Worm (Caenorhabditis elegans): ENCODE results near the gene srj-25.

srj-25 gene

ce11 chrV:762340-762739 lies 26.3 kb upstream of the srj-25 start, which contains the start of gene srp-2:
srp-2 (plus strand) TSS chrV:762640.
- TF ChIP-seq T22C8.4 (GFP tag; IDR thresholded peaks at IDR 0.05) (no peak), flt-1 (GFP tag; IDR thresholded peaks at IDR 0.05) (no peak), ztf-29 (GFP tag; IDR thresholded peaks at IDR 0.05) (no peak), ztf-23 (GFP tag; IDR thresholded peaks at IDR 0.05) (no peak), klf-2 (GFP tag; conservative IDR thresholded peaks at IDR 0.05) (no peak), cog-1 (tag; optimal IDR thresholded peaks at IDR 0.05) (no peak), tab-1 (GFP tag; IDR thresholded peaks at IDR 0.05) (no peak), ref-1 (GFP tag; conservative IDR thresholded peaks at IDR 0.05) (no peak), med-1 (GFP tag; optimal IDR thresholded peaks at IDR 0.05; ENCODE audit: insufficient read depth) (no peak)

ce11 chrV:761882-762281 lies 25.8 kb upstream of the srj-25 start, which contains the start of gene C05E4.12:
C05E4.12 (minus strand) TSS chrV:761982.
- TF ChIP-seq ztf-23 (GFP tag; IDR thresholded peaks at IDR 0.05) (no peak), ztf-29 (GFP tag; IDR thresholded peaks at IDR 0.05) (no peak), tab-1 (GFP tag; IDR thresholded peaks at IDR 0.05) (no peak), klf-2 (GFP tag; conservative IDR thresholded peaks at IDR 0.05) (no peak), med-1 (GFP tag; optimal IDR thresholded peaks at IDR 0.05; ENCODE audit: insufficient read depth) (no peak), ref-1 (GFP tag; conservative IDR thresholded peaks at IDR 0.05) (no peak), cog-1 (tag; optimal IDR thresholded peaks at IDR 0.05) (no peak)

- TF ChIP-seq ztf-29 (GFP tag; IDR thresholded peaks at IDR 0.05) = no peak
- TF ChIP-seq med-1 (GFP tag; optimal IDR thresholded peaks at IDR 0.05; ENCODE audit: insufficient read depth) = no peak
- no peak for TF ChIP-seq cog-1 (tag; optimal IDR thresholded peaks at IDR 0.05)
- no peak for TF ChIP-seq tab-1 (GFP tag; IDR thresholded peaks at IDR 0.05)
- no peak for TF ChIP-seq ztf-23 (GFP tag; IDR thresholded peaks at IDR 0.05)
- TF ChIP-seq ref-1 (GFP tag; conservative IDR thresholded peaks at IDR 0.05) = no peak
- TF ChIP-seq flt-1 (GFP tag; IDR thresholded peaks at IDR 0.05) = no peak
- no peak for TF ChIP-seq klf-2 (GFP tag; conservative IDR thresholded peaks at IDR 0.05)
- no peak for TF ChIP-seq T22C8.4 (GFP tag; IDR thresholded peaks at IDR 0.05)
Observed at ce11 chrV:761235-761634, 25.2 kb upstream of the srj-25 start, which contains the start of gene C05E4.15. C05E4.15 (minus strand) TSS chrV:761335.

- TF ChIP-seq ztf-29 (GFP tag; IDR thresholded peaks at IDR 0.05) (no peak), T22C8.4 (GFP tag; IDR thresholded peaks at IDR 0.05) (no peak), med-1 (GFP tag; optimal IDR thresholded peaks at IDR 0.05; ENCODE audit: insufficient read depth) (no peak), ztf-23 (GFP tag; IDR thresholded peaks at IDR 0.05) (no peak), ref-1 (GFP tag; conservative IDR thresholded peaks at IDR 0.05) (no peak), flt-1 (GFP tag; IDR thresholded peaks at IDR 0.05) (no peak), cog-1 (tag; optimal IDR thresholded peaks at IDR 0.05) (no peak), tab-1 (GFP tag; IDR thresholded peaks at IDR 0.05) (no peak), klf-2 (GFP tag; conservative IDR thresholded peaks at IDR 0.05) (no peak)
Observed at ce11 chrV:756169-756568, 20.1 kb upstream of the srj-25 start, which contains the start of gene str-20. str-20 (plus strand) TSS chrV:756469.

- no peak for TF ChIP-seq klf-2 (GFP tag; conservative IDR thresholded peaks at IDR 0.05)
- TF ChIP-seq ref-1 (GFP tag; conservative IDR thresholded peaks at IDR 0.05) = no peak
- TF ChIP-seq T22C8.4 (GFP tag; IDR thresholded peaks at IDR 0.05) = no peak
- TF ChIP-seq med-1 (GFP tag; optimal IDR thresholded peaks at IDR 0.05; ENCODE audit: insufficient read depth) = no peak
- no peak for TF ChIP-seq flt-1 (GFP tag; IDR thresholded peaks at IDR 0.05)
- TF ChIP-seq ztf-23 (GFP tag; IDR thresholded peaks at IDR 0.05) = no peak
- no peak for TF ChIP-seq tab-1 (GFP tag; IDR thresholded peaks at IDR 0.05)
- no peak for TF ChIP-seq ztf-29 (GFP tag; IDR thresholded peaks at IDR 0.05)
- no peak for TF ChIP-seq cog-1 (tag; optimal IDR thresholded peaks at IDR 0.05)
Observed at ce11 chrV:752679-753333, 16.7 kb upstream of the srj-25 start, which contains the start of the genes str-262 and srp-1. str-262 (minus strand) TSS chrV:752779. srp-1 (plus strand) TSS chrV:753283.

- no peak for TF ChIP-seq T22C8.4 (GFP tag; IDR thresholded peaks at IDR 0.05)
- TF ChIP-seq ztf-29 (GFP tag; IDR thresholded peaks at IDR 0.05) = no peak
- TF ChIP-seq ref-1 (GFP tag; conservative IDR thresholded peaks at IDR 0.05) = no peak
- no peak for TF ChIP-seq tab-1 (GFP tag; IDR thresholded peaks at IDR 0.05)
- no peak for TF ChIP-seq flt-1 (GFP tag; IDR thresholded peaks at IDR 0.05)
- TF ChIP-seq med-1 (GFP tag; optimal IDR thresholded peaks at IDR 0.05; ENCODE audit: insufficient read depth) = no peak
Observed at ce11 chrV:748044-748443, 12.0 kb upstream of the srj-25 start, which contains the start of gene sri-4. sri-4 (plus strand) TSS chrV:748344.

ce11 chrV:743348-743747 lies 7.3 kb upstream of the srj-25 start, which contains the start of gene str-134:
str-134 (plus strand) TSS chrV:743648.
- TF ChIP-seq med-1 (GFP tag; optimal IDR thresholded peaks at IDR 0.05; ENCODE audit: insufficient read depth) = no peak
- no peak for TF ChIP-seq T22C8.4 (GFP tag; IDR thresholded peaks at IDR 0.05)
- TF ChIP-seq ztf-23 (GFP tag; IDR thresholded peaks at IDR 0.05) = no peak
- TF ChIP-seq ref-1 (GFP tag; conservative IDR thresholded peaks at IDR 0.05) = no peak
- TF ChIP-seq cog-1 (tag; optimal IDR thresholded peaks at IDR 0.05) = no peak
- TF ChIP-seq tab-1 (GFP tag; IDR thresholded peaks at IDR 0.05) = no peak
- TF ChIP-seq klf-2 (GFP tag; conservative IDR thresholded peaks at IDR 0.05) = no peak
- no peak for TF ChIP-seq ztf-29 (GFP tag; IDR thresholded peaks at IDR 0.05)
- TF ChIP-seq flt-1 (GFP tag; IDR thresholded peaks at IDR 0.05) = no peak

ce11 chrV:741820-742219 lies 5.7 kb upstream of the srj-25 start, which contains the start of gene C05E4.7:
C05E4.7 (plus strand) TSS chrV:742120.
- TF ChIP-seq ref-1 (GFP tag; conservative IDR thresholded peaks at IDR 0.05) (no peak), T22C8.4 (GFP tag; IDR thresholded peaks at IDR 0.05) (no peak), tab-1 (GFP tag; IDR thresholded peaks at IDR 0.05) (no peak), ztf-29 (GFP tag; IDR thresholded peaks at IDR 0.05) (no peak), cog-1 (tag; optimal IDR thresholded peaks at IDR 0.05) (no peak), ztf-23 (GFP tag; IDR thresholded peaks at IDR 0.05) (no peak), flt-1 (GFP tag; IDR thresholded peaks at IDR 0.05) (no peak), med-1 (GFP tag; optimal IDR thresholded peaks at IDR 0.05; ENCODE audit: insufficient read depth) (no peak), klf-2 (GFP tag; conservative IDR thresholded peaks at IDR 0.05) (no peak)

ce11 chrV:738770-739169 lies 2.7 kb upstream of the srj-25 start, which contains the start of gene srj-24:
srj-24 (minus strand) TSS chrV:738870.
- TF ChIP-seq cog-1 (tag; optimal IDR thresholded peaks at IDR 0.05) = no peak
- TF ChIP-seq ref-1 (GFP tag; conservative IDR thresholded peaks at IDR 0.05) = no peak
- no peak for TF ChIP-seq ztf-29 (GFP tag; IDR thresholded peaks at IDR 0.05)
- no peak for TF ChIP-seq klf-2 (GFP tag; conservative IDR thresholded peaks at IDR 0.05)
- no peak for TF ChIP-seq med-1 (GFP tag; optimal IDR thresholded peaks at IDR 0.05; ENCODE audit: insufficient read depth)
- no peak for TF ChIP-seq T22C8.4 (GFP tag; IDR thresholded peaks at IDR 0.05)

Data from whole organism, midembryonic.